Fruit fly (Drosophila melanogaster): Measurements from ENCODE around the gene Dok.

- no peak for TF ChIP-seq CG10348 (GFP tag; IDR thresholded peaks at IDR 0.05)
- TF ChIP-seq CG8301 (tag; optimal IDR thresholded peaks at IDR 0.05), result no peak
- TF ChIP-seq Ets98B (GFP tag; IDR thresholded peaks at IDR 0.05), result 0 out of 2 replicates have a peak, but pooled peaks have one; percentile 22
- 0 out of 2 replicates have a peak, but pooled peaks have one; percentile 9 for TF ChIP-seq CG32121 (GFP tag; IDR thresholded peaks at IDR 0.05)
- TF ChIP-seq CG34367 (tag; optimal IDR thresholded peaks at IDR 0.05), result no peak
- TF ChIP-seq fd96Ca (GFP tag; IDR thresholded peaks at IDR 0.05), result 0 out of 3 replicates have a peak, but pooled peaks have one; percentile 15
- no peak for TF ChIP-seq EcR (GFP tag; optimal IDR thresholded peaks at IDR 0.05)
- peak; percentile 27; the same call in 1 of the 3 replicates for TF ChIP-seq CG4496 (GFP tag; IDR thresholded peaks at IDR 0.05)
Measured at dm6 chrX:7320455-7321224, 3.4 kb upstream of the Dok start.
